Worm (Caenorhabditis elegans) whole organism, L4/young adult: ENCODE measurements around the gene M162.7.

ENCODE experiments used
- W03F9.2 ChIP-seq: fragments of 150-350 bp; optimal IDR thresholded peaks from 2 replicates; lab custom pipeline; 2014; ENCODE audit warnings: missing biosample characterization, missing genetic modification characterization
- dao-5 ChIP-seq: sonication (generic microtip); optimal IDR thresholded peaks from 2 replicates; lab custom pipeline; 2016; ENCODE audit warnings: missing genotype, missing genetic modification characterization, moderate library complexity, missing compliant biosample characterization

DNA sequence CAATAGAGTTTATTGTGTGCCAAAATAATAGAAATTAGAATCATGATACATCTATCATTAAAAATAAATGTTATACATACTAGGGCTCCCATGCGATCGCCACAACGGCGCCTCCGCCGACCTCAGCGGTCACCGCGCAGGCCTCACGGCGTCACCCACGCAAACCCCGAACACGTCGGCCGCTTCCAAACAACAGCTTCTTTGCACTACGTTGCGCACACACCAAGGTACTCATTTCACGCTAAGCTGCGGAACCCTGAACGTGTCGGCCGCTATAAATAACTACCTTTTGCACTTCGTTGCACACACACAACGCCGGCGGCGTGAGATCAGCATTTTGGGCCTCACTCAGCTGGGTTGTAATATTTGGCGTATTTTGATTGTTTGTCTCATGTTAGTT is 35.5 kb downstream of the M162.7 start:
- TF ChIP-seq W03F9.2 (tag; lab: Kevin White, UChicago): no peak
- TF ChIP-seq dao-5 (tag; lab: Kevin White, UChicago): no peak
